Worm (Caenorhabditis elegans) whole organism, late embryonic: Measurements from ENCODE around the gene F22D3.4.

ENCODE experiments used
- K09A11.1 ChIP-seq: sonication (generic microtip); optimal IDR thresholded peaks from 2 replicates; lab custom pipeline; 2017; ENCODE audit warnings: antibody characterized with exemption, mild to moderate bottlenecking, missing genetic modification characterization, missing compliant biosample characterization; ENCODE audit not compliant: insufficient read depth
- ceh-14 ChIP-seq: sonication (generic microtip); optimal IDR thresholded peaks from 2 replicates; lab custom pipeline; 2016; ENCODE audit warnings: missing genotype, missing genetic modification characterization, missing compliant biosample characterization
- ceh-6 ChIP-seq: fragments of 200-800 bp; sonication (Bioruptor generic); optimal IDR thresholded peaks from 2 replicates; lab custom pipeline; 2018; ENCODE audit warnings: mild to moderate bottlenecking, missing genetic modification characterization, missing compliant biosample characterization
- pros-1 ChIP-seq: fragments of 150-350 bp; optimal IDR thresholded peaks from 2 replicates; lab custom pipeline; 2014; ENCODE audit warnings: missing biosample characterization, missing genetic modification reagents, missing genetic modification characterization
- sdc-2 ChIP-seq: sonication (generic microtip); optimal IDR thresholded peaks from 2 replicates; lab custom pipeline; 2016; ENCODE audit warnings: missing genotype, missing genetic modification characterization, missing compliant biosample characterization
- sox-4 ChIP-seq: sonication (generic microtip); optimal IDR thresholded peaks from 2 replicates; lab custom pipeline; 2017; ENCODE audit warnings: mild to moderate bottlenecking, missing genetic modification characterization, inconsistent platforms, missing compliant biosample characterization
- unc-42 ChIP-seq: sonication (generic microtip); optimal IDR thresholded peaks from 2 replicates; lab custom pipeline; 2016; ENCODE audit warnings: missing genotype, missing genetic modification characterization, missing compliant biosample characterization
- unc-86 ChIP-seq: sonication (generic microtip); optimal IDR thresholded peaks from 2 replicates; lab custom pipeline; 2016; ENCODE audit warnings: missing genetic modification characterization, missing compliant biosample characterization
- zip-5 ChIP-seq: sonication (generic microtip); optimal IDR thresholded peaks from 2 replicates; lab custom pipeline; 2016; ENCODE audit warnings: missing genetic modification characterization, missing compliant biosample characterization

ce11 chrII:6934729-6935128 is 7.3 kb upstream of the F22D3.4 start:
- TF ChIP-seq K09A11.1 (tag; lab: Kevin White, UChicago) = no peak
- no peak for TF ChIP-seq sdc-2 (tag; lab: Kevin White, UChicago)
- no peak for TF ChIP-seq sox-4 (tag; lab: Kevin White, UChicago)
- TF ChIP-seq ceh-14 (tag; lab: Kevin White, UChicago) = no peak
- no peak for TF ChIP-seq ceh-6 (GFP tag; lab: Kevin White, UChicago)
- no peak for TF ChIP-seq unc-86 (tag; lab: Kevin White, UChicago)
- TF ChIP-seq pros-1 (tag; lab: Kevin White, UChicago) = no peak
- TF ChIP-seq zip-5 (tag; lab: Kevin White, UChicago) = no peak
- TF ChIP-seq unc-42 (tag; lab: Kevin White, UChicago) = no peak
